Fruit fly (Drosophila melanogaster) whole organism, embryonic: ENCODE data around the gene CG7860.
A peak's percentile ranks its signal among the peaks of the same experiment; 100 is the strongest.

Experiments
- B-H2 ChIP-seq: fragments of 200-800 bp; sonication (Bioruptor generic); optimal IDR thresholded peaks from 2 replicates; lab custom pipeline; 2018; ENCODE audit warnings: missing biosample characterization, mild to moderate bottlenecking, missing genetic modification characterization
- Bgb ChIP-seq: fragments of 200-800 bp; sonication (Bioruptor generic); IDR thresholded peaks from 2 replicates; pipeline ENCODE4 v1.3.6; 2022; ENCODE audit warnings: missing biosample characterization, missing genetic modification characterization; ENCODE audit not compliant: partially characterized antibody
- CG12659 ChIP-seq: fragments of 200-800 bp; sonication (Bioruptor generic); optimal IDR thresholded peaks from 3 replicates; lab custom pipeline; 2017; ENCODE audit warnings: mild to moderate bottlenecking, missing biosample characterization, missing genetic modification reagents, missing genetic modification characterization
- CG13287 ChIP-seq: fragments of 200-800 bp; sonication (Bioruptor generic); IDR thresholded peaks from 2 replicates; pipeline ENCODE4 v1.3.6; 2022; ENCODE audit warnings: missing biosample characterization, missing genetic modification characterization; ENCODE audit not compliant: partially characterized antibody
- CG14667 ChIP-seq: fragments of 200-800 bp; sonication (Bioruptor generic); IDR thresholded peaks from 2 replicates; pipeline ENCODE4 v1.3.6; 2022; ENCODE audit warnings: missing biosample characterization, missing genetic modification characterization
- CG14860 ChIP-seq: fragments of 200-800 bp; sonication (Bioruptor generic); IDR thresholded peaks from 3 replicates; pipeline ENCODE4 v1.3.6; 2022; ENCODE audit warnings: missing biosample characterization, missing genetic modification characterization; ENCODE audit not compliant: partially characterized antibody
- CG16813 ChIP-seq: fragments of 200-800 bp; sonication (Bioruptor generic); IDR thresholded peaks from 3 replicates; pipeline ENCODE4 v1.3.6; 2022; ENCODE audit warnings: missing biosample characterization, missing genetic modification characterization; ENCODE audit not compliant: partially characterized antibody
- CG17385 ChIP-seq: fragments of 200-800 bp; sonication (Bioruptor generic); optimal IDR thresholded peaks from 3 replicates; lab custom pipeline; 2018; ENCODE audit warnings: missing biosample characterization, mild to moderate bottlenecking, missing genetic modification characterization
- CG31441 ChIP-seq: fragments of 200-800 bp; sonication (Bioruptor generic); IDR thresholded peaks from 2 replicates; pipeline ENCODE4 v1.3.6; 2022; ENCODE audit warnings: missing biosample characterization, missing genetic modification characterization
- CG34224 ChIP-seq: fragments of 200-800 bp; sonication (Bioruptor generic); IDR thresholded peaks from 3 replicates; pipeline ENCODE4 v1.3.6; 2022; ENCODE audit warnings: missing biosample characterization, missing genetic modification characterization; ENCODE audit not compliant: partially characterized antibody
- CG6254 ChIP-seq: fragments of 200-800 bp; sonication (Bioruptor generic); optimal IDR thresholded peaks from 3 replicates; lab custom pipeline; 2017; ENCODE audit warnings: mild to moderate bottlenecking, missing biosample characterization, missing genetic modification reagents, missing genetic modification characterization
- CG6791 ChIP-seq: fragments of 200-800 bp; sonication (Bioruptor generic); IDR thresholded peaks from 3 replicates; pipeline ENCODE4 v1.3.6; 2022; ENCODE audit warnings: missing biosample characterization, missing genetic modification characterization; ENCODE audit not compliant: partially characterized antibody
- CG7357 ChIP-seq: fragments of 200-800 bp; sonication (Bioruptor generic); IDR thresholded peaks from 3 replicates; pipeline ENCODE4 v1.3.6; 2022; ENCODE audit warnings: missing biosample characterization, missing genetic modification characterization
- CG7963 ChIP-seq: fragments of 200-800 bp; sonication (Bioruptor generic); IDR thresholded peaks from 3 replicates; pipeline ENCODE4 v1.3.6; 2022; ENCODE audit warnings: missing biosample characterization, missing genetic modification characterization; ENCODE audit not compliant: partially characterized antibody
- Dfd ChIP-seq, 2 experiments: fragments of >200 bp; optimal IDR thresholded peaks; 2 replicates each; lab custom pipeline; 2017; ENCODE audit warnings: missing biosample characterization in 2 of 2, missing genetic modification characterization in 2 of 2
- Dll ChIP-seq: fragments of 200-800 bp; sonication (Bioruptor generic); IDR thresholded peaks from 4 replicates; pipeline ENCODE4 v1.3.6; 2022; ENCODE audit warnings: missing biosample characterization, missing genetic modification characterization; ENCODE audit not compliant: partially characterized antibody
- Doc3 ChIP-seq: fragments of 200-800 bp; sonication (Bioruptor generic); IDR thresholded peaks from 3 replicates; pipeline ENCODE4 v1.3.6; 2022; ENCODE audit warnings: missing biosample characterization, missing genetic modification characterization; ENCODE audit not compliant: partially characterized antibody
- Dref ChIP-seq: fragments of 200-800 bp; sonication (Bioruptor generic); IDR thresholded peaks from 2 replicates; pipeline ENCODE4 v1.3.6; 2022; ENCODE audit warnings: missing biosample characterization, missing genetic modification characterization
- HmgZ ChIP-seq: fragments of 200-800 bp; sonication (Bioruptor generic); optimal IDR thresholded peaks from 2 replicates; lab custom pipeline; 2018; ENCODE audit warnings: missing biosample characterization, mild to moderate bottlenecking, missing genetic modification characterization
- Myb ChIP-seq: fragments of 200-800 bp; sonication (Bioruptor generic); optimal IDR thresholded peaks from 2 replicates; lab custom pipeline; 2016; ENCODE audit warnings: missing biosample characterization, missing genetic modification characterization
- NC2β ChIP-seq: fragments of 200-800 bp; sonication (Bioruptor generic); optimal IDR thresholded peaks from 2 replicates; lab custom pipeline; 2016; ENCODE audit warnings: missing biosample characterization, missing genetic modification characterization
- Scr ChIP-seq: fragments of 200-800 bp; sonication (Bioruptor generic); IDR thresholded peaks from 2 replicates; pipeline ENCODE4 v1.3.6; 2022; ENCODE audit warnings: missing biosample characterization, missing genetic modification characterization; ENCODE audit not compliant: partially characterized antibody
- Sry-δ ChIP-seq: fragments of 200-800 bp; sonication (Bioruptor generic); optimal IDR thresholded peaks from 2 replicates; lab custom pipeline; 2016; ENCODE audit warnings: missing biosample characterization, missing genetic modification characterization
- Trl ChIP-seq, 3 experiments: fragments of >200 bp in 2 of 3; fragments of 200-800 bp in 1 of 3; sonication (Bioruptor generic) in 1 of 3; optimal IDR thresholded peaks; 2 replicates in 1 of 3; 3 replicates in 2 of 3; lab custom pipeline; 2016 to 2017; ENCODE audit warnings: missing biosample characterization in 1 of 3, missing genetic modification characterization in 1 of 3
- amos ChIP-seq: fragments of 200-800 bp; sonication (Bioruptor generic); IDR thresholded peaks from 2 replicates; pipeline ENCODE4 v1.3.6; 2022; ENCODE audit warnings: missing biosample characterization, missing genetic modification characterization; ENCODE audit not compliant: partially characterized antibody
- ap ChIP-seq: fragments of 200-800 bp; sonication (Bioruptor generic); IDR thresholded peaks from 2 replicates; pipeline ENCODE4 v1.3.6; 2022; ENCODE audit warnings: missing biosample characterization, missing genetic modification characterization
- chinmo ChIP-seq: fragments of 200-800 bp; sonication (Bioruptor generic); IDR thresholded peaks from 4 replicates; pipeline ENCODE4 v1.3.6; 2022; ENCODE audit warnings: missing biosample characterization, missing genetic modification characterization; ENCODE audit not compliant: partially characterized antibody
- fru ChIP-seq: fragments of >200 bp; optimal IDR thresholded peaks from 2 replicates; lab custom pipeline; 2017
- gsb ChIP-seq: fragments of 200-800 bp; sonication (Bioruptor generic); IDR thresholded peaks from 2 replicates; pipeline ENCODE4 v1.3.6; 2022; ENCODE audit warnings: missing biosample characterization, missing genetic modification characterization
- hb ChIP-seq: fragments of 200-800 bp; sonication (Bioruptor generic); IDR thresholded peaks from 3 replicates; pipeline ENCODE4 v1.3.6; 2022; ENCODE audit warnings: missing biosample characterization, missing genetic modification characterization; ENCODE audit not compliant: partially characterized antibody
- inv ChIP-seq: fragments of 200-800 bp; sonication (Bioruptor generic); IDR thresholded peaks from 2 replicates; pipeline ENCODE4 v1.3.6; 2022; ENCODE audit warnings: missing biosample characterization, missing genetic modification characterization; ENCODE audit not compliant: partially characterized antibody
- jumu ChIP-seq: fragments of 200-800 bp; sonication (Bioruptor generic); optimal IDR thresholded peaks from 3 replicates; lab custom pipeline; 2016; ENCODE audit warnings: missing biosample characterization, missing genetic modification characterization
- kni ChIP-seq: fragments of 200-800 bp; sonication (Bioruptor generic); optimal IDR thresholded peaks from 3 replicates; lab custom pipeline; 2017; ENCODE audit warnings: mild to moderate bottlenecking, missing biosample characterization, missing genetic modification reagents, missing genetic modification characterization
- sisA ChIP-seq: fragments of 200-800 bp; sonication (Bioruptor generic); IDR thresholded peaks from 2 replicates; pipeline ENCODE4 v1.3.6; 2022; ENCODE audit warnings: missing biosample characterization, missing genetic modification characterization
- tio ChIP-seq: fragments of 200-800 bp; sonication (Bioruptor generic); optimal IDR thresholded peaks from 2 replicates; lab custom pipeline; 2017; ENCODE audit warnings: missing biosample characterization, missing genetic modification characterization, inconsistent platforms
- tna ChIP-seq: fragments of 200-800 bp; sonication (Bioruptor generic); IDR thresholded peaks from 2 replicates; pipeline ENCODE4 v1.3.6; 2022; ENCODE audit warnings: missing biosample characterization, missing genetic modification characterization; ENCODE audit not compliant: partially characterized antibody
- unc-4 ChIP-seq: fragments of 200-800 bp; sonication (Bioruptor generic); IDR thresholded peaks from 2 replicates; pipeline ENCODE4 v1.3.6; 2022; ENCODE audit warnings: missing biosample characterization, missing genetic modification characterization; ENCODE audit not compliant: partially characterized antibody
- vnd ChIP-seq: fragments of 200-800 bp; sonication (Bioruptor generic); IDR thresholded peaks from 3 replicates; pipeline ENCODE4 v1.3.6; 2022; ENCODE audit warnings: missing biosample characterization, missing genetic modification characterization; ENCODE audit not compliant: partially characterized antibody
- wor ChIP-seq: fragments of 200-800 bp; sonication (Bioruptor generic); IDR thresholded peaks from 2 replicates; pipeline ENCODE4 v1.3.6; 2022; ENCODE audit warnings: missing biosample characterization, missing genetic modification characterization
- zen2 ChIP-seq: fragments of 200-800 bp; sonication (Bioruptor generic); IDR thresholded peaks from 3 replicates; pipeline ENCODE4 v1.3.6; 2022; ENCODE audit warnings: missing biosample characterization, missing genetic modification characterization; ENCODE audit not compliant: partially characterized antibody

CG7860 gene

DNA sequence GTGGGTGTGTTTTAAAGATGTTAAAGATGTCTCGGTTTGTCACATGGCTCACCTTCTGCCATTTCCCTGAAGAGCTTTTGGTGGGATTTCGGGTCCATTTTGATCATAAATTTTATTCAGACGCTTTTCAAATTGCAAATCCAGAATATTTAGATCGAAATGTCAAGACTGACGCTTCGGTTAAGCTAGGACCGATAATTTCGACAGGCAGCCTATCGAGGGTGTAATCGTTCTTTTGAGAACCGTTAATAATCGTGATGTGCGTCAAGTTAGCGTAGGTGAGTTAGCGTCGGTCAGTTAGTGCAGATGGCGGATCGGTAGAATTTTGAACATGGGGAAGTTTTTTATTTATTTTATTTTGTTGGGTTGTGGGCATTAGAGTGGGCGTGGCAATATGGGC lies 6.8 kb downstream of the CG7860 start, which contains the start of gene CG42299 (continued):
- TF ChIP-seq CG6791 (GFP tag; lab: Robert Waterston, UW) (peak; percentile 83), tna (GFP tag; lab: Robert Waterston, UW) (peak; percentile 71), hb (GFP tag; lab: Robert Waterston, UW) (peak; percentile 66; the same call in 2 of the 3 replicates), Dll (GFP tag; lab: Robert Waterston, UW) (peak; percentile 53; the same call in 1 of the 4 replicates), Dfd (GFP tag; optimal IDR thresholded peaks at IDR 0.05; lab: Kevin White, UChicago) (no peak), CG13287 (GFP tag; lab: Robert Waterston, UW) (peak; percentile 32; the same call in 1 of the 2 replicates), Sry-δ (peak; percentile 13), CG14667 (GFP tag; lab: Robert Waterston, UW) (no peak), unc-4 (GFP tag; lab: Robert Waterston, UW) (peak; percentile 41; the same call in 1 of the 2 replicates), wor (GFP tag; lab: Robert Waterston, UW) (no peak), Bgb (GFP tag; lab: Robert Waterston, UW) (peak; percentile 59; the same call in 1 of the 2 replicates), Doc3 (GFP tag; lab: Robert Waterston, UW) (0 out of 3 replicates have a peak, but pooled peaks have one; percentile 11), CG17385 (GFP tag; lab: Kevin White, UChicago) (no peak), CG7357 (no peak), CG7963 (peak; percentile 76), jumu (no peak), Trl (optimal IDR thresholded peaks at IDR 0.05; lab: Kevin White, UChicago) (no peak), Trl (GFP tag; optimal IDR thresholded peaks at IDR 0.05; lab: Kevin White, UChicago) (no peak), HmgZ (no peak), Myb (GFP tag; lab: Kevin White, UChicago) (peak; percentile 43), CG34224 (peak; percentile 29; the same call in 1 of the 3 replicates), fru (lab: Kevin White, UChicago) (no peak), CG16813 (GFP tag; lab: Robert Waterston, UW) (peak; percentile 48; the same call in 1 of the 3 replicates), amos (GFP tag; lab: Robert Waterston, UW) (peak; percentile 27; the same call in 1 of the 2 replicates), CG6254 (no peak), chinmo (GFP tag; lab: Robert Waterston, UW) (0 out of 4 replicates have a peak, but pooled peaks have one; percentile 59), Dref (peak; percentile 51), NC2β (GFP tag; lab: Kevin White, UChicago) (no peak), sisA (GFP tag; lab: Robert Waterston, UW) (no peak), Scr (GFP tag; lab: Robert Waterston, UW) (peak; percentile 50), CG31441 (GFP tag; lab: Robert Waterston, UW) (no peak), CG14860 (GFP tag; lab: Robert Waterston, UW) (peak; percentile 66), tio (GFP tag; lab: Kevin White, UChicago) (no peak), kni (GFP tag; lab: Kevin White, UChicago) (no peak), vnd (GFP tag; lab: Robert Waterston, UW) (peak; percentile 60; the same call in 2 of the 3 replicates), B-H2 (GFP tag; lab: Kevin White, UChicago) (no peak), gsb (GFP tag; lab: Robert Waterston, UW) (no peak), CG12659 (no peak), zen2 (GFP tag; lab: Robert Waterston, UW) (0 out of 3 replicates have a peak, but pooled peaks have one; percentile 7), ap (GFP tag; lab: Robert Waterston, UW) (no peak), inv (GFP tag; lab: Robert Waterston, UW) (peak; percentile 31; the same call in 1 of the 2 replicates)
